Worm (Caenorhabditis elegans) whole organism, L1 larva: ENCODE results near the gene nhr-190.

Experiments
- C34B4.2 ChIP-seq: sonication (generic microtip); optimal IDR thresholded peaks from 2 replicates; lab custom pipeline; 2017; ENCODE audit warnings: mild to moderate bottlenecking, missing genetic modification characterization, missing compliant biosample characterization
- F16B12.6 ChIP-seq: fragments of 150-350 bp; optimal IDR thresholded peaks from 2 replicates; lab custom pipeline; 2014; ENCODE audit warnings: missing biosample characterization, missing genetic modification characterization
- Y116A8C.19 ChIP-seq: sonication (generic microtip); optimal IDR thresholded peaks from 2 replicates; lab custom pipeline; 2016; ENCODE audit warnings: missing compliant biosample characterization, missing genetic modification characterization, borderline replicate concordance
- blmp-1 ChIP-seq: fragments of 150-350 bp; optimal IDR thresholded peaks from 2 replicates; lab custom pipeline; 2014; ENCODE audit warnings: missing biosample characterization, missing genetic modification characterization
- ceh-63 ChIP-seq: fragments of 200-800 bp; sonication (Bioruptor generic); optimal IDR thresholded peaks from 2 replicates; lab custom pipeline; 2018; ENCODE audit warnings: mild to moderate bottlenecking, missing genetic modification characterization, missing compliant biosample characterization
- ceh-8 ChIP-seq: fragments of 200-800 bp; sonication (Bioruptor generic); optimal IDR thresholded peaks from 2 replicates; lab custom pipeline; 2018; ENCODE audit warnings: mild to moderate bottlenecking, missing genetic modification characterization, moderate library complexity, missing compliant biosample characterization
- ceh-90 ChIP-seq: sonication (generic microtip); optimal IDR thresholded peaks from 2 replicates; lab custom pipeline; 2016; ENCODE audit warnings: missing genetic modification characterization, missing compliant biosample characterization
- dsc-1 ChIP-seq: sonication (generic microtip); optimal IDR thresholded peaks from 2 replicates; lab custom pipeline; 2016; ENCODE audit warnings: mild to moderate bottlenecking, missing genetic modification characterization, missing compliant biosample characterization
- efl-1 ChIP-seq, 4 experiments: fragments of 150-350 bp; optimal IDR thresholded peaks in 3 of 4; peaks in 1 of 4; 1 replicate in 1 of 4; 2 replicates in 3 of 4; lab custom pipeline; 2014; ENCODE audit warnings: missing biosample characterization in 2 of 4, missing genetic modification characterization in 2 of 4, missing genetic modification reagents in 2 of 4
- elt-2 ChIP-seq: sonication (generic microtip); optimal IDR thresholded peaks from 2 replicates; lab custom pipeline; 2016; ENCODE audit warnings: missing genetic modification characterization, mild to moderate bottlenecking, inconsistent platforms, missing compliant biosample characterization, missing genetic modification reagents
- elt-3 ChIP-seq, 6 experiments: fragments of 150-350 bp in 1 of 6; sonication (generic microtip); optimal IDR thresholded peaks; 2 replicates each; lab custom pipeline; 2017 to 2018; ENCODE audit warnings: missing biosample characterization in 6 of 6, missing genetic modification characterization in 6 of 6, inconsistent platforms in 1 of 6
- fkh-4 ChIP-seq: sonication (generic microtip); optimal IDR thresholded peaks from 2 replicates; lab custom pipeline; 2016; ENCODE audit warnings: missing compliant biosample characterization, missing genetic modification characterization, borderline replicate concordance
- fos-1 ChIP-seq: fragments of 150-350 bp; optimal IDR thresholded peaks from 2 replicates; lab custom pipeline; 2014; ENCODE audit warnings: missing biosample characterization, missing genetic modification characterization
- hpl-2 ChIP-seq: fragments of 150-350 bp; optimal IDR thresholded peaks from 2 replicates; lab custom pipeline; 2014; ENCODE audit warnings: missing biosample characterization, missing genetic modification reagents, missing genetic modification characterization
- irx-1 ChIP-seq: sonication (generic microtip); optimal IDR thresholded peaks from 2 replicates; lab custom pipeline; 2016; ENCODE audit warnings: missing genetic modification characterization, missing compliant biosample characterization
- lin-13 ChIP-seq: fragments of 150-350 bp; optimal IDR thresholded peaks from 2 replicates; lab custom pipeline; 2014; ENCODE audit warnings: missing biosample characterization, missing genetic modification reagents, missing genetic modification characterization
- lin-14 ChIP-seq: fragments of 200-800 bp; sonication (Bioruptor generic); optimal IDR thresholded peaks from 2 replicates; lab custom pipeline; 2018; ENCODE audit warnings: mild to moderate bottlenecking, missing genetic modification characterization, moderate library complexity, missing compliant biosample characterization
- lin-15B ChIP-seq: fragments of 150-350 bp; sonication (generic microtip); optimal IDR thresholded peaks from 3 replicates; lab custom pipeline; 2014; ENCODE audit warnings: missing biosample characterization, missing genetic modification characterization
- lin-39 ChIP-seq: fragments of 150-350 bp; optimal IDR thresholded peaks from 2 replicates; lab custom pipeline; 2014; ENCODE audit warnings: missing biosample characterization, missing genetic modification reagents, missing genetic modification characterization
- lsy-2 ChIP-seq, 2 experiments: fragments of 150-350 bp; optimal IDR thresholded peaks; 2 replicates each; lab custom pipeline; 2014; ENCODE audit warnings: missing biosample characterization in 2 of 2, missing genetic modification characterization in 2 of 2
- mdl-1 ChIP-seq, 2 experiments: fragments of 150-350 bp; optimal IDR thresholded peaks; 2 replicates each; lab custom pipeline; 2014 to 2017; ENCODE audit warnings: missing biosample characterization in 2 of 2, missing genetic modification characterization in 2 of 2, inconsistent platforms in 1 of 2
- mef-2 ChIP-seq: fragments of 150-350 bp; optimal IDR thresholded peaks from 2 replicates; lab custom pipeline; 2014; ENCODE audit warnings: missing biosample characterization, missing genetic modification characterization
- nhr-11 ChIP-seq: fragments of 150-350 bp; optimal IDR thresholded peaks from 2 replicates; lab custom pipeline; 2014; ENCODE audit warnings: missing biosample characterization, missing genetic modification characterization
- nhr-19 ChIP-seq: fragments of 200-800 bp; sonication (Bioruptor generic); conservative IDR thresholded peaks from 2 replicates; pipeline ENCODE4 v1.3.6; 2022; ENCODE audit warnings: missing genetic modification characterization, missing compliant biosample characterization
- nhr-28 ChIP-seq: fragments of 150-350 bp; optimal IDR thresholded peaks from 2 replicates; lab custom pipeline; 2014; ENCODE audit warnings: missing biosample characterization, missing genetic modification characterization
- nhr-71 ChIP-seq: sonication (generic microtip); optimal IDR thresholded peaks from 2 replicates; lab custom pipeline; 2016; ENCODE audit warnings: mild to moderate bottlenecking, missing genetic modification characterization, moderate library complexity, missing compliant biosample characterization
- nhr-85 ChIP-seq: sonication (generic microtip); peaks from one replicate; lab custom pipeline; 2016; ENCODE audit warnings: missing genetic modification characterization, inconsistent platforms, missing compliant biosample characterization
- rnt-1 ChIP-seq: sonication (generic microtip); optimal IDR thresholded peaks from 2 replicates; lab custom pipeline; 2016; ENCODE audit warnings: mild to moderate bottlenecking, missing genetic modification characterization, moderate library complexity, missing compliant biosample characterization
- sup-37 ChIP-seq: fragments of 200-800 bp; sonication (Bioruptor generic); optimal IDR thresholded peaks from 2 replicates; lab custom pipeline; 2018; ENCODE audit warnings: mild to moderate bottlenecking, missing genetic modification characterization, missing compliant biosample characterization
- tlp-1 ChIP-seq: fragments of 150-350 bp; optimal IDR thresholded peaks from 2 replicates; lab custom pipeline; 2014; ENCODE audit warnings: missing biosample characterization, missing genetic modification characterization
- unc-130 ChIP-seq: fragments of 150-350 bp; optimal IDR thresholded peaks from 2 replicates; lab custom pipeline; 2017; ENCODE audit warnings: missing biosample characterization, missing genetic modification characterization, inconsistent platforms
- vab-15 ChIP-seq: sonication (generic microtip); optimal IDR thresholded peaks from 2 replicates; lab custom pipeline; 2017; ENCODE audit warnings: missing genotype, mild to moderate bottlenecking, missing genetic modification characterization, missing compliant biosample characterization
- zip-4 ChIP-seq: fragments of 200-800 bp; sonication (Bioruptor generic); optimal IDR thresholded peaks from 2 replicates; lab custom pipeline; 2018; ENCODE audit warnings: mild to moderate bottlenecking, missing genetic modification characterization, moderate library complexity, missing compliant biosample characterization
- ztf-11 ChIP-seq, 2 experiments: sonication (generic microtip); optimal IDR thresholded peaks; 2 replicates each; lab custom pipeline; 2016 to 2017; ENCODE audit warnings: missing genetic modification characterization in 2 of 2, missing biosample characterization in 1 of 2, missing compliant biosample characterization in 1 of 2
- ztf-4 ChIP-seq: fragments of 150-350 bp; optimal IDR thresholded peaks from 2 replicates; lab custom pipeline; 2014; ENCODE audit warnings: missing biosample characterization, missing genetic modification characterization

Gene nhr-190

ce11 chrV:599783-600182, 42.9 kb downstream of the nhr-190 start:
- TF ChIP-seq sup-37 = no peak
- no peak for TF ChIP-seq nhr-71
- TF ChIP-seq nhr-28 (tag; lab: Kevin White, UChicago) = no peak
- TF ChIP-seq efl-1 (optimal IDR thresholded peaks at IDR 0.05; lab: Kevin White, UChicago) = no peak
- TF ChIP-seq efl-1 (GFP tag; optimal IDR thresholded peaks at IDR 0.05 in 1 of 2; lab: Kevin White, UChicago) = peak in 1 of 2 experiments; percentile 3
- TF ChIP-seq ceh-90 (tag; lab: Kevin White, UChicago) = no peak

ce11 chrV:598626-599025, 44.1 kb downstream of the nhr-190 start:
- TF ChIP-seq ceh-8 (GFP tag; lab: Kevin White, UChicago) (no peak), ztf-4 (tag; lab: Kevin White, UChicago) (no peak), mdl-1 (tag; optimal IDR thresholded peaks at IDR 0.05; lab: Kevin White, UChicago) (no peak), irx-1 (tag; lab: Kevin White, UChicago) (no peak), C34B4.2 (tag; lab: Kevin White, UChicago) (no peak), ceh-90 (tag; lab: Kevin White, UChicago) (no peak), nhr-11 (no peak), elt-2 (no peak)

ce11 chrV:597823-598222, 44.9 kb downstream of the nhr-190 start:
- TF ChIP-seq nhr-85 (peak; percentile 73), ceh-63 (GFP tag; lab: Kevin White, UChicago) (no peak), lin-39 (tag; lab: Kevin White, UChicago) (no peak), efl-1 (optimal IDR thresholded peaks at IDR 0.05; lab: Kevin White, UChicago) (no peak), efl-1 (GFP tag; optimal IDR thresholded peaks at IDR 0.05 in 1 of 2; lab: Kevin White, UChicago) (peak in 1 of 2 experiments; percentile 45), mef-2 (no peak), nhr-19 (no peak), vab-15 (tag; lab: Kevin White, UChicago) (no peak), Y116A8C.19 (no peak)

- no peak for TF ChIP-seq lin-13 (GFP tag; lab: Kevin White, UChicago)
- peak; percentile 15 for TF ChIP-seq rnt-1 (tag; lab: Kevin White, UChicago)
- no peak for TF ChIP-seq elt-3 (tag; optimal IDR thresholded peaks at IDR 0.05; lab: Kevin White, UChicago)
- peak; percentile 9 for TF ChIP-seq blmp-1 (tag; lab: Kevin White, UChicago)
- no peak for TF ChIP-seq zip-4 (GFP tag; lab: Kevin White, UChicago)
- no peak for TF ChIP-seq fos-1 (tag; lab: Kevin White, UChicago)
- TF ChIP-seq hpl-2 (GFP tag; lab: Kevin White, UChicago) = no peak
- TF ChIP-seq dsc-1 (tag; lab: Kevin White, UChicago) = no peak
- TF ChIP-seq unc-130 = no peak
- no peak for TF ChIP-seq lin-15B (tag; lab: Kevin White, UChicago)
- no peak for TF ChIP-seq tlp-1 (tag; lab: Kevin White, UChicago)
- no peak for TF ChIP-seq F16B12.6
- TF ChIP-seq, all 84 proteins: peak for 2
Observed at ce11 chrV:596923-597322, 45.8 kb downstream of the nhr-190 start.

- TF ChIP-seq lsy-2 (tag; optimal IDR thresholded peaks at IDR 0.05; lab: Kevin White, UChicago) = no peak
- no peak for TF ChIP-seq fkh-4 (tag; lab: Kevin White, UChicago)
- no peak for TF ChIP-seq ztf-11 (tag; optimal IDR thresholded peaks at IDR 0.05; lab: Kevin White, UChicago)
- TF ChIP-seq lin-14 (GFP tag; lab: Kevin White, UChicago) = no peak
- TF ChIP-seq nhr-11 = no peak
- TF ChIP-seq zip-4 (GFP tag; lab: Kevin White, UChicago) = no peak
- no peak for TF ChIP-seq ceh-8 (GFP tag; lab: Kevin White, UChicago)
Observed at ce11 chrV:592959-593358, 49.8 kb downstream of the nhr-190 start, which contains the start of gene ZK488.5. TSS of gene ZK488.5 (plus strand) at chrV:593259.
